Worm (Caenorhabditis elegans): ENCODE results near the gene col-99.

The col-99 gene

ce11 chrIV:147819-148218 is at the start of gene col-99:
TSS of gene col-99 (minus strand) at chrIV:147919.
- TF ChIP-seq mbf-1 (tag; optimal IDR thresholded peaks at IDR 0.05) (no peak), lin-39 (tag; optimal IDR thresholded peaks at IDR 0.05) (no peak), skn-1 (tag; optimal IDR thresholded peaks at IDR 0.05) (no peak), sem-4 (tag; optimal IDR thresholded peaks at IDR 0.05) (no peak), sma-9 (GFP tag; optimal IDR thresholded peaks at IDR 0.05) (no peak), sma-9 (tag; optimal IDR thresholded peaks at IDR 0.05) (no peak), aly-2 (tag; optimal IDR thresholded peaks at IDR 0.05) (no peak), ztf-1 (GFP tag; conservative IDR thresholded peaks at IDR 0.05) (no peak), mdl-1 (tag; optimal IDR thresholded peaks at IDR 0.05) (no peak), F13H6.1 (tag; optimal IDR thresholded peaks at IDR 0.05) (no peak), ztf-4 (tag; optimal IDR thresholded peaks at IDR 0.05) (no peak), nhr-11 (tag; optimal IDR thresholded peaks at IDR 0.05) (no peak), zag-1 (tag; optimal IDR thresholded peaks at IDR 0.05) (no peak), unc-39 (tag; optimal IDR thresholded peaks at IDR 0.05) (no peak), ZK546.5 (tag; optimal IDR thresholded peaks at IDR 0.05) (no peak), lin-13 (GFP tag; optimal IDR thresholded peaks at IDR 0.05) (no peak), ama-1 (optimal IDR thresholded peaks at IDR 0.05) (no peak)

- no peak for TF ChIP-seq blmp-1 (tag; optimal IDR thresholded peaks at IDR 0.05; ENCODE audit: insufficient read depth)
- TF ChIP-seq nhr-129 (tag; optimal IDR thresholded peaks at IDR 0.05): no peak
- no peak for TF ChIP-seq nhr-77 (tag; optimal IDR thresholded peaks at IDR 0.05)
- no peak for TF ChIP-seq ztf-1 (GFP tag; conservative IDR thresholded peaks at IDR 0.05)
- no peak for TF ChIP-seq ztf-11 (tag; optimal IDR thresholded peaks at IDR 0.05)
- no peak for TF ChIP-seq nhr-6 (tag; optimal IDR thresholded peaks at IDR 0.05)
- TF ChIP-seq C34F6.9 (tag; optimal IDR thresholded peaks at IDR 0.05): no peak
- TF ChIP-seq nhr-11 (tag; optimal IDR thresholded peaks at IDR 0.05): no peak
- TF ChIP-seq mab-5 (tag; optimal IDR thresholded peaks at IDR 0.05): no peak
- TF ChIP-seq mbf-1 (tag; optimal IDR thresholded peaks at IDR 0.05): no peak
- no peak for TF ChIP-seq peb-1 (tag; optimal IDR thresholded peaks at IDR 0.05)
- TF ChIP-seq Y55F3AM.14 (GFP tag; optimal IDR thresholded peaks at IDR 0.05): no peak
- TF ChIP-seq gmeb-1 (tag; optimal IDR thresholded peaks at IDR 0.05): no peak
- no peak for TF ChIP-seq aly-2 (tag; optimal IDR thresholded peaks at IDR 0.05)
- no peak for TF ChIP-seq skn-1 (tag; optimal IDR thresholded peaks at IDR 0.05)
- TF ChIP-seq zag-1 (tag; optimal IDR thresholded peaks at IDR 0.05): no peak
- no peak for TF ChIP-seq ztf-4 (tag; optimal IDR thresholded peaks at IDR 0.05)
These were observed 46.7 kb upstream of the col-99 start, which contains the start of gene csn-3 for ce11 chrIV:194442-194841. TSS of gene csn-3 (plus strand) at chrIV:194742.

DNA sequence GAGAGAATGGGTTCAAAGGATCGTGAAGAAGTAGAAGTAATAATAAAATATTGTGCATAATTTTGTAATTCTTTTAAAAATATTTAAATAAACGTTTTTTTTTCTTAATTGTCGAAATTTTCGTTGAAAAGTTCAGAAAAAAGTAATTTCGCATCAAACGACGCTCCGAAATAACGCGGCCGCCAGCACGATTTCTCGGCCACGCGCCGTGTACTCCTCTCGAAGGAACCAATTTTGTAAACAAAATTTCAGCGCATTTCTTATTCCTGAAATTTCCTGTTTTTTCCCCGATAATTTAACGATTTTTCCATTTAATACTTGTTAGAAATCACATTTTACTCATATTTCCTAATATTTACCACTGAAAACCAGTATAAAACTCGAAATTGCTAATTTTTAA is 44.3 kb upstream of the col-99 start, which contains the start of gene Y38C1AA.12:
TSS of gene Y38C1AA.12 (plus strand) at position 211 of the 400 bp plus-strand sequence.
- peak; percentile 54 for TF ChIP-seq nhr-21 (tag; optimal IDR thresholded peaks at IDR 0.05)
- peak; percentile 1 for TF ChIP-seq ceh-82 (tag; optimal IDR thresholded peaks at IDR 0.05)
- TF ChIP-seq gmeb-1 (tag; optimal IDR thresholded peaks at IDR 0.05): peak; percentile 73
- no peak for TF ChIP-seq elt-1 (tag; optimal IDR thresholded peaks at IDR 0.05)
- peak; percentile 88 for TF ChIP-seq sma-9 (GFP tag; optimal IDR thresholded peaks at IDR 0.05)
- no peak for TF ChIP-seq sma-9 (tag; optimal IDR thresholded peaks at IDR 0.05)
- no peak for TF ChIP-seq R02D3.7 (tag; optimal IDR thresholded peaks at IDR 0.05)
- TF ChIP-seq nhr-25 (tag; optimal IDR thresholded peaks at IDR 0.05): peak; percentile 60
- no peak for TF ChIP-seq skn-1 (tag; optimal IDR thresholded peaks at IDR 0.05)
- peak; percentile 53 for TF ChIP-seq egl-27 (tag; optimal IDR thresholded peaks at IDR 0.05)
- no peak for TF ChIP-seq ztf-4 (tag; optimal IDR thresholded peaks at IDR 0.05)
- TF ChIP-seq nhr-237 (tag; optimal IDR thresholded peaks at IDR 0.05): no peak
- TF ChIP-seq sem-4 (tag; optimal IDR thresholded peaks at IDR 0.05): peak; percentile 59
- no peak for TF ChIP-seq unc-62 (GFP tag; optimal IDR thresholded peaks at IDR 0.05)
- TF ChIP-seq snpc-4 (tag; optimal IDR thresholded peaks at IDR 0.05): peak; percentile 44
- no peak for TF ChIP-seq elt-3 (tag; optimal IDR thresholded peaks at IDR 0.05)
- no peak for TF ChIP-seq nhr-23 (tag; optimal IDR thresholded peaks at IDR 0.05)
- TF ChIP-seq crh-2 (tag; optimal IDR thresholded peaks at IDR 0.05): peak; percentile 77
- peak; percentile 13 for TF ChIP-seq nhr-6 (tag; optimal IDR thresholded peaks at IDR 0.05)
- no peak for TF ChIP-seq lin-39 (tag; optimal IDR thresholded peaks at IDR 0.05)
- TF ChIP-seq lsy-2 (tag; optimal IDR thresholded peaks at IDR 0.05): peak; percentile 74 to 87
- TF ChIP-seq Y55F3AM.14 (GFP tag; optimal IDR thresholded peaks at IDR 0.05): peak; percentile 65
- peak in 1 of 2 experiments; percentile 8 for TF ChIP-seq mdl-1 (tag; optimal IDR thresholded peaks at IDR 0.05)
- TF ChIP-seq blmp-1 (tag; optimal IDR thresholded peaks at IDR 0.05; ENCODE audit: insufficient read depth): peak; percentile 27
- TF ChIP-seq lin-13 (GFP tag; optimal IDR thresholded peaks at IDR 0.05): peak; percentile 84
- no peak for TF ChIP-seq aly-2 (tag; optimal IDR thresholded peaks at IDR 0.05)
- TF ChIP-seq ama-1 (optimal IDR thresholded peaks at IDR 0.05): no peak
- peak; percentile 84 for TF ChIP-seq unc-55 (GFP tag; optimal IDR thresholded peaks at IDR 0.05)
- TF ChIP-seq lin-11 (tag; optimal IDR thresholded peaks at IDR 0.05): peak; percentile 55
- TF ChIP-seq ztf-1 (GFP tag; conservative IDR thresholded peaks at IDR 0.05): no peak
- TF ChIP-seq mab-5 (tag; optimal IDR thresholded peaks at IDR 0.05): peak; percentile 70
- TF ChIP-seq nhr-77 (tag; optimal IDR thresholded peaks at IDR 0.05): no peak
- TF ChIP-seq ztf-11 (tag; optimal IDR thresholded peaks at IDR 0.05): no peak
- peak; percentile 89 for TF ChIP-seq sma-3 (GFP tag; optimal IDR thresholded peaks at IDR 0.05)
- TF ChIP-seq zag-1 (tag; optimal IDR thresholded peaks at IDR 0.05): no peak
- no peak for TF ChIP-seq nhr-11 (tag; optimal IDR thresholded peaks at IDR 0.05)
- no peak for TF ChIP-seq peb-1 (tag; optimal IDR thresholded peaks at IDR 0.05)
- TF ChIP-seq F13H6.1 (tag; optimal IDR thresholded peaks at IDR 0.05): peak; percentile 82
- peak; percentile 24 for TF ChIP-seq fos-1 (tag; optimal IDR thresholded peaks at IDR 0.05)
- no peak for TF ChIP-seq ZK546.5 (tag; optimal IDR thresholded peaks at IDR 0.05)
- TF ChIP-seq ceh-16 (tag; optimal IDR thresholded peaks at IDR 0.05): no peak
- TF ChIP-seq dmd-4 (tag; optimal IDR thresholded peaks at IDR 0.05): no peak
- TF ChIP-seq alr-1 (tag; optimal IDR thresholded peaks at IDR 0.05): no peak

Measured in whole organism, L2 larva.